Fruit fly (Drosophila melanogaster) Kc167 (cell line): Measurements from ENCODE around the gene CG6712.

Experiments used
- Myc ChIP-seq: fragments of >200 bp; optimal IDR thresholded peaks from 2 replicates; lab custom pipeline; 2017; ENCODE audit warnings: missing external identifiers
- Sin3A ChIP-seq: fragments of >200 bp; optimal IDR thresholded peaks from 2 replicates; lab custom pipeline; 2018; ENCODE audit warnings: missing external identifiers
- h ChIP-seq: fragments of >200 bp; optimal IDR thresholded peaks from 3 replicates; lab custom pipeline; 2018; ENCODE audit warnings: missing external identifiers
- insv ChIP-seq: fragments of >200 bp; optimal IDR thresholded peaks from 3 replicates; lab custom pipeline; 2018; ENCODE audit warnings: missing external identifiers
- psq ChIP-seq: fragments of >200 bp; optimal IDR thresholded peaks from 2 replicates; lab custom pipeline; 2017; ENCODE audit warnings: missing external identifiers
- ttk ChIP-seq: sonication (Bioruptor generic); optimal IDR thresholded peaks from 2 replicates; lab custom pipeline; 2017; ENCODE audit warnings: missing external identifiers

dm6 chr2L:12045941-12046855 lies 50.1 kb downstream of the CG6712 start, which contains the start of gene CG6770:
- TF ChIP-seq h (lab: Kevin White, UChicago), result no peak
- no peak for TF ChIP-seq psq (lab: Kevin White, UChicago)
- TF ChIP-seq ttk (lab: Kevin White, UChicago), result no peak
- no peak for TF ChIP-seq insv
- TF ChIP-seq Sin3A, result no peak
- TF ChIP-seq Myc (lab: Kevin White, UChicago), result no peak
